Worm (Caenorhabditis elegans): ENCODE results near the gene F11D11.4.

ce11 chrV:18772761-18773160 lies 11.6 kb downstream of the F11D11.4 start, which contains the start of gene clec-257:
- TF ChIP-seq nhr-90 (tag; optimal IDR thresholded peaks at IDR 0.05; ENCODE audit: poor library complexity) (no peak), nhr-19 (GFP tag; conservative IDR thresholded peaks at IDR 0.05) (no peak), egl-27 (tag; optimal IDR thresholded peaks at IDR 0.05) (no peak)
